Worm (Caenorhabditis elegans) whole organism, late embryonic: ENCODE measurements around the gene bath-33.

Source experiments
- Y22D7AL.16 ChIP-seq: sonication (generic microtip); optimal IDR thresholded peaks from 2 replicates; lab custom pipeline; 2016; ENCODE audit warnings: missing genetic modification characterization, missing compliant biosample characterization
- pqm-1 ChIP-seq: sonication (generic microtip); optimal IDR thresholded peaks from 2 replicates; lab custom pipeline; 2016; ENCODE audit warnings: missing genetic modification characterization, missing compliant biosample characterization
- rnt-1 ChIP-seq: sonication (generic microtip); optimal IDR thresholded peaks from 2 replicates; lab custom pipeline; 2016; ENCODE audit warnings: missing genetic modification characterization, missing compliant biosample characterization
- unc-55 ChIP-seq: sonication (generic microtip); optimal IDR thresholded peaks from 2 replicates; lab custom pipeline; 2017; ENCODE audit warnings: missing biosample characterization, missing genetic modification reagents, missing genetic modification characterization

DNA sequence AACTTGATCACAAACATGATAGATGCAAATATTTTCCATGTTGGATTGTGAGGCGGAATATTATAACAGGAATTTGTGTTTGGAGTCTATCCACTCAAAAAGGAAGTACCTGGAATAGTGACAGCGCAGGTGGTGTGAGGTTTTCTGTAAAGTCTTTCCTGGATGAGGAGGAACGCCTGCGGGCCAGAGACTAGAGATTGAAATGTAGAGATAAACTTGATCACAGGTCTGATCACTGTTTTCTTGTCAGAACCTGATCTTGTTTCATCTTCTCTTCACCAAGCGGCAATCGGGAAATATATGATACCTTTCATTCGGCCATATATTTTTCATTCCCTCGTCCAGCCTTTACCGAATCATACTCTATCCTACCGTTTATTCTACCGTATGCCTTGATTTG, 19.7 kb downstream of the bath-33 start, which contains the start of gene T07H3.8:
- TF ChIP-seq Y22D7AL.16 (tag; lab: Kevin White, UChicago): no peak
- TF ChIP-seq unc-55 (GFP tag; lab: Kevin White, UChicago): no peak
- TF ChIP-seq pqm-1 (tag; lab: Kevin White, UChicago): no peak
- TF ChIP-seq rnt-1 (tag; lab: Kevin White, UChicago): no peak
